Worm (Caenorhabditis elegans) whole organism, L1 larva: ENCODE results near the gene F58G6.7.

Experiments used
- C16A3.4 ChIP-seq: fragments of 150-350 bp; optimal IDR thresholded peaks from 2 replicates; lab custom pipeline; 2014; ENCODE audit warnings: missing biosample characterization, missing genetic modification characterization
- F16B12.6 ChIP-seq: fragments of 150-350 bp; optimal IDR thresholded peaks from 2 replicates; lab custom pipeline; 2014; ENCODE audit warnings: missing biosample characterization, missing genetic modification characterization
- Y116A8C.19 ChIP-seq: sonication (generic microtip); optimal IDR thresholded peaks from 2 replicates; lab custom pipeline; 2016; ENCODE audit warnings: missing compliant biosample characterization, missing genetic modification characterization, borderline replicate concordance
- alr-1 ChIP-seq: fragments of 200-800 bp; sonication (Bioruptor generic); optimal IDR thresholded peaks from 2 replicates; lab custom pipeline; 2018; ENCODE audit warnings: borderline replicate concordance, mild to moderate bottlenecking, missing genetic modification characterization, missing compliant biosample characterization
- ama-1 ChIP-seq: fragments of 150-350 bp; optimal IDR thresholded peaks from 2 replicates; lab custom pipeline; 2014
- blmp-1 ChIP-seq: fragments of 150-350 bp; optimal IDR thresholded peaks from 2 replicates; lab custom pipeline; 2014; ENCODE audit warnings: missing biosample characterization, missing genetic modification characterization
- dpl-1 ChIP-seq, 3 experiments: fragments of 150-350 bp in 2 of 3; sonication (generic microtip) in 1 of 3; optimal IDR thresholded peaks; 2 replicates each; lab custom pipeline; 2014 to 2017; ENCODE audit warnings: missing biosample characterization in 3 of 3, missing genetic modification characterization in 3 of 3, missing genetic modification reagents in 3 of 3
- dsc-1 ChIP-seq: sonication (generic microtip); optimal IDR thresholded peaks from 2 replicates; lab custom pipeline; 2016; ENCODE audit warnings: mild to moderate bottlenecking, missing genetic modification characterization, missing compliant biosample characterization
- efl-1 ChIP-seq, 4 experiments: fragments of 150-350 bp; optimal IDR thresholded peaks in 3 of 4; peaks in 1 of 4; 1 replicate in 1 of 4; 2 replicates in 3 of 4; lab custom pipeline; 2014; ENCODE audit warnings: missing biosample characterization in 2 of 4, missing genetic modification characterization in 2 of 4, missing genetic modification reagents in 2 of 4
- egl-13 ChIP-seq: sonication (generic microtip); optimal IDR thresholded peaks from 2 replicates; lab custom pipeline; 2016; ENCODE audit warnings: missing genotype, missing genetic modification reagents, missing genetic modification characterization, missing compliant biosample characterization
- egl-27 ChIP-seq, 2 experiments: fragments of 150-350 bp in 1 of 2; sonication (generic microtip); optimal IDR thresholded peaks; 3 replicates each; lab custom pipeline; 2017 to 2018; ENCODE audit warnings: missing biosample characterization in 2 of 2, missing genetic modification characterization in 2 of 2, missing genetic modification reagents in 2 of 2
- fkh-10 ChIP-seq: sonication (generic microtip); optimal IDR thresholded peaks from 2 replicates; lab custom pipeline; 2017; ENCODE audit warnings: missing biosample characterization, missing genetic modification reagents, missing genetic modification characterization
- fkh-4 ChIP-seq: sonication (generic microtip); optimal IDR thresholded peaks from 2 replicates; lab custom pipeline; 2016; ENCODE audit warnings: missing compliant biosample characterization, missing genetic modification characterization, borderline replicate concordance
- hlh-4 ChIP-seq: sonication (generic microtip); optimal IDR thresholded peaks from 2 replicates; lab custom pipeline; 2016; ENCODE audit warnings: mild to moderate bottlenecking, missing genetic modification characterization, missing compliant biosample characterization
- hpl-2 ChIP-seq: fragments of 150-350 bp; optimal IDR thresholded peaks from 2 replicates; lab custom pipeline; 2014; ENCODE audit warnings: missing biosample characterization, missing genetic modification reagents, missing genetic modification characterization
- irx-1 ChIP-seq: sonication (generic microtip); optimal IDR thresholded peaks from 2 replicates; lab custom pipeline; 2016; ENCODE audit warnings: missing genetic modification characterization, missing compliant biosample characterization
- jun-1 ChIP-seq: fragments of 150-350 bp; optimal IDR thresholded peaks from 2 replicates; lab custom pipeline; 2014; ENCODE audit warnings: missing biosample characterization, missing genetic modification reagents, missing genetic modification characterization
- lin-14 ChIP-seq: fragments of 200-800 bp; sonication (Bioruptor generic); optimal IDR thresholded peaks from 2 replicates; lab custom pipeline; 2018; ENCODE audit warnings: mild to moderate bottlenecking, missing genetic modification characterization, moderate library complexity, missing compliant biosample characterization
- lin-15B ChIP-seq: fragments of 150-350 bp; sonication (generic microtip); optimal IDR thresholded peaks from 3 replicates; lab custom pipeline; 2014; ENCODE audit warnings: missing biosample characterization, missing genetic modification characterization
- lin-35 ChIP-seq, 2 experiments: fragments of 150-350 bp; optimal IDR thresholded peaks; 2 replicates each; lab custom pipeline; 2014; ENCODE audit warnings: missing biosample characterization in 2 of 2, missing genetic modification characterization in 2 of 2, missing genetic modification reagents in 2 of 2
- lin-39 ChIP-seq: fragments of 150-350 bp; optimal IDR thresholded peaks from 2 replicates; lab custom pipeline; 2014; ENCODE audit warnings: missing biosample characterization, missing genetic modification reagents, missing genetic modification characterization
- lir-3 ChIP-seq: sonication (generic microtip); optimal IDR thresholded peaks from 2 replicates; lab custom pipeline; 2016; ENCODE audit warnings: mild to moderate bottlenecking, missing genetic modification characterization, moderate library complexity, missing compliant biosample characterization; ENCODE audit not compliant: poor library complexity
- lsy-2 ChIP-seq, 2 experiments: fragments of 150-350 bp; optimal IDR thresholded peaks; 2 replicates each; lab custom pipeline; 2014; ENCODE audit warnings: missing biosample characterization in 2 of 2, missing genetic modification characterization in 2 of 2
- mef-2 ChIP-seq: fragments of 150-350 bp; optimal IDR thresholded peaks from 2 replicates; lab custom pipeline; 2014; ENCODE audit warnings: missing biosample characterization, missing genetic modification characterization
- nhr-20 ChIP-seq: sonication (generic microtip); optimal IDR thresholded peaks from 2 replicates; lab custom pipeline; 2016; ENCODE audit warnings: mild to moderate bottlenecking, missing genetic modification characterization, missing compliant biosample characterization
- nhr-76 ChIP-seq: sonication (generic microtip); optimal IDR thresholded peaks from 2 replicates; lab custom pipeline; 2017; ENCODE audit warnings: missing biosample characterization, missing genetic modification characterization
- nhr-77 ChIP-seq: fragments of 150-350 bp; optimal IDR thresholded peaks from 2 replicates; lab custom pipeline; 2014; ENCODE audit warnings: missing biosample characterization, missing genetic modification characterization
- nhr-85 ChIP-seq: sonication (generic microtip); peaks from one replicate; lab custom pipeline; 2016; ENCODE audit warnings: missing genetic modification characterization, inconsistent platforms, missing compliant biosample characterization
- pqm-1 ChIP-seq: sonication (generic microtip); optimal IDR thresholded peaks from 3 replicates; lab custom pipeline; 2017; ENCODE audit warnings: missing biosample characterization, missing genetic modification characterization
- rnt-1 ChIP-seq: sonication (generic microtip); optimal IDR thresholded peaks from 2 replicates; lab custom pipeline; 2016; ENCODE audit warnings: mild to moderate bottlenecking, missing genetic modification characterization, moderate library complexity, missing compliant biosample characterization
- snpc-4 ChIP-seq: fragments of 150-350 bp; optimal IDR thresholded peaks from 2 replicates; lab custom pipeline; 2014; ENCODE audit warnings: missing biosample characterization, missing genetic modification characterization
- snu-23 ChIP-seq: sonication (generic microtip); optimal IDR thresholded peaks from 2 replicates; lab custom pipeline; 2016; ENCODE audit warnings: missing genetic modification characterization, missing compliant biosample characterization
- sox-4 ChIP-seq: sonication (generic microtip); optimal IDR thresholded peaks from 2 replicates; lab custom pipeline; 2016; ENCODE audit warnings: missing genetic modification characterization, missing compliant biosample characterization
- tlp-1 ChIP-seq: fragments of 150-350 bp; optimal IDR thresholded peaks from 2 replicates; lab custom pipeline; 2014; ENCODE audit warnings: missing biosample characterization, missing genetic modification characterization
- unc-130 ChIP-seq: fragments of 150-350 bp; optimal IDR thresholded peaks from 2 replicates; lab custom pipeline; 2017; ENCODE audit warnings: missing biosample characterization, missing genetic modification characterization, inconsistent platforms
- unc-62 ChIP-seq: fragments of 150-350 bp; optimal IDR thresholded peaks from 2 replicates; lab custom pipeline; 2014; ENCODE audit warnings: missing biosample characterization, missing genetic modification reagents, missing genetic modification characterization
- unc-86 ChIP-seq: sonication (generic microtip); optimal IDR thresholded peaks from 2 replicates; lab custom pipeline; 2016; ENCODE audit warnings: missing genetic modification characterization, missing compliant biosample characterization
- vab-15 ChIP-seq: sonication (generic microtip); optimal IDR thresholded peaks from 2 replicates; lab custom pipeline; 2017; ENCODE audit warnings: missing genotype, mild to moderate bottlenecking, missing genetic modification characterization, missing compliant biosample characterization
- xbp-1 ChIP-seq: sonication (generic microtip); optimal IDR thresholded peaks from 2 replicates; lab custom pipeline; 2016; ENCODE audit warnings: missing genetic modification characterization, missing compliant biosample characterization
- ztf-11 ChIP-seq, 2 experiments: sonication (generic microtip); optimal IDR thresholded peaks; 2 replicates each; lab custom pipeline; 2016 to 2017; ENCODE audit warnings: missing genetic modification characterization in 2 of 2, missing biosample characterization in 1 of 2, missing compliant biosample characterization in 1 of 2
- ztf-4 ChIP-seq: fragments of 150-350 bp; optimal IDR thresholded peaks from 2 replicates; lab custom pipeline; 2014; ENCODE audit warnings: missing biosample characterization, missing genetic modification characterization

The F58G6.7 gene

DNA sequence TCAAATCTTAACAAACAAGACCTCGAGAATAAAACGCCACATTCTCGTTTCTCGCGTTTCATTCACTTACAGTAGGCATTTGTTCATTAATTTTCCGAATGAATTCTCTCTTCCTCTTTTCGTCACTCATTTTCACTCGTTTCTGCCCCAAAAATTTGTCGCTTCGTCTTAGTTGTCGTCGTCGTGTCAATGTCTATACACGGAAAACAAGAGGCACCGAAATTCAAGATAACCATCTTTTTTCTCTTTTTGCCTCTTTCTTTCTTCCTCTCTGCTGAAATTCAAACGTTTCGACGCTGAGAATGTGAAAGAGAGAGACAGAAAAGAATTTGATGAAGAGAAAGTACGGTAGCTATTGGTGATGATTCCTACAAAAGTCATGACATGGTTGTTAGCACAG is 36.1 kb upstream of the F58G6.7 start:
- TF ChIP-seq egl-27 (tag; optimal IDR thresholded peaks at IDR 0.05; lab: Kevin White, UChicago) (no peak), blmp-1 (tag; lab: Kevin White, UChicago) (peak; percentile 70), lin-35 (GFP tag; optimal IDR thresholded peaks at IDR 0.05; lab: Kevin White, UChicago) (no peak), nhr-20 (tag; lab: Kevin White, UChicago) (peak; percentile 19), nhr-85 (tag; lab: Kevin White, UChicago) (peak; percentile 91), lin-14 (peak; percentile 44), irx-1 (tag; lab: Kevin White, UChicago) (no peak), ztf-11 (tag; optimal IDR thresholded peaks at IDR 0.05; lab: Kevin White, UChicago) (no peak), snu-23 (peak; percentile 10), mef-2 (tag; lab: Kevin White, UChicago) (no peak), F16B12.6 (tag; lab: Kevin White, UChicago) (no peak), efl-1 (optimal IDR thresholded peaks at IDR 0.05; lab: Kevin White, UChicago) (no peak), efl-1 (GFP tag; optimal IDR thresholded peaks at IDR 0.05 in 1 of 2; lab: Kevin White, UChicago) (peak in 1 of 2 experiments; percentile 31), lin-15B (tag; lab: Kevin White, UChicago) (no peak), lir-3 (tag; lab: Kevin White, UChicago) (no peak), unc-130 (no peak), rnt-1 (tag; lab: Kevin White, UChicago) (peak; percentile 33), pqm-1 (tag; lab: Kevin White, UChicago) (no peak), lsy-2 (tag; optimal IDR thresholded peaks at IDR 0.05; lab: Kevin White, UChicago) (peak in 1 of 2 experiments; percentile 55)

DNA sequence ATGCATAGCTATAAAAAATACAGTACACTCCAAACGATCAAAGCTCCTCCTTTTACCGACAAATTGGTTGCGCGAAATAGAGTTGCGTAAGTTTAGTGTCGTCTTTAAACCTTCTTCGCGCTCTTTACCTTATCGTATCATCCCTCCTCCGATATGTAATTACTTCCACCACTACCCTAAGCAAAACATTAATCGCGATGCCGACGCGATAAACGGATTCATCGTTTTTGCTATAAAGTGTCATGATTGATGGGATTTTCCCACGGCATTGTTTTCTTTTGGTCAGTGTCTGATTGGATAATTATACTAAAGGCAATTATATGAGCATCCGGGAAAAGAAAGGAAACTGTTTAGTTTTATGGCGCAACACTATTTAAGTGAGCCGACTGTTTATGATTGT is 35.3 kb upstream of the F58G6.7 start:
- TF ChIP-seq lin-14 (peak; percentile 6), blmp-1 (tag; lab: Kevin White, UChicago) (peak; percentile 14), vab-15 (tag; lab: Kevin White, UChicago) (no peak), lin-39 (tag; lab: Kevin White, UChicago) (no peak), rnt-1 (tag; lab: Kevin White, UChicago) (peak; percentile 20), fkh-10 (GFP tag; lab: Kevin White, UChicago) (no peak), egl-13 (no peak)

DNA sequence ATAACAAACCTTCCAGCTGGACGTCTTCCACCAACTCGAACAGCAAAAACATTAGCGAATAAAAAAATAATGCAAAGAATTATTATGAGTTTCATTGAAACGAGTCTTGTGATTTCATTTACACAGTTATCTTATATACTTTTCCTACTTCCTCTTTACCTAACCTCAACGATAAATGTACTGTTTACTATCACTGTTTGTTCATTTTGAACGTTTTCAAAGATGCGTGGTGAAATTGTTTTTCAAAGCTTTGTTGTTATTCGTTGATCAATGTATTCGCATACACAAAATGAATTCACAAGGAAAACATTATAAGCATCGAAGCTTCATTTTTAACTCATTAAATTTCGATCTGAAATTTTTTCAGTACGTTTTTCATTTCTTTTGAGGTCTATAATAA is 31.8 kb upstream of the F58G6.7 start, which contains the start of gene W09C2.7:
Gene W09C2.7 (minus strand): TSS at position 101 of the 400 bp plus-strand sequence.
- no peak for TF ChIP-seq tlp-1
- no peak for TF ChIP-seq hpl-2 (GFP tag; lab: Kevin White, UChicago)
- TF ChIP-seq ama-1 (lab: Kevin White, UChicago) = no peak
- no peak for TF ChIP-seq efl-1 (optimal IDR thresholded peaks at IDR 0.05; lab: Kevin White, UChicago)
- TF ChIP-seq efl-1 (GFP tag; optimal IDR thresholded peaks at IDR 0.05 in 1 of 2; lab: Kevin White, UChicago) = no peak
- no peak for TF ChIP-seq blmp-1 (tag; lab: Kevin White, UChicago)
- TF ChIP-seq dpl-1 (GFP tag; optimal IDR thresholded peaks at IDR 0.05; lab: Kevin White, UChicago) = no peak
- TF ChIP-seq alr-1 (tag; lab: Kevin White, UChicago) = no peak
- no peak for TF ChIP-seq dsc-1 (tag; lab: Kevin White, UChicago)
- TF ChIP-seq, all 84 proteins: peak for 0

DNA sequence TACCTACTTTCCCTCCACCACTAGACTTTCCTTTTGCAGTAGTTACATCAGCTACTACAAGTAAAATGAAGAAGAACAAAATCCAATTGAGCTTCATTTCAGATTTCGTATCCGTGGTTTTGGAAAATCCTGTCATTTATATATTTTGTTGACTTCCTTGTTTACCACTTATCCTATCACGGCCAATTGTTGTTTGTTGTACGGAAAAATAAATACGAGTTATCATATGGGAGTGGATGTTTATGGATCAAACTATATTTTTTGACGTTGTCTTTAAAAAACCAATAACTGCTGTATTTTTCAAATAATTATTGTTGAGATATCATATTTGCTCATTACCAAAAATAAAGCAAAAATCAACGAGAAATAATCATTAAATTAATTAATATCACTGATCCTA is 30.8 kb upstream of the F58G6.7 start, which contains the start of gene W09C2.9:
Gene W09C2.9 (minus strand): TSS at position 101 of the 400 bp plus-strand sequence.
- no peak for TF ChIP-seq C16A3.4 (tag; lab: Kevin White, UChicago)
- no peak for TF ChIP-seq ztf-11 (tag; optimal IDR thresholded peaks at IDR 0.05; lab: Kevin White, UChicago)
- TF ChIP-seq ama-1 (lab: Kevin White, UChicago) = no peak
- TF ChIP-seq hlh-4 (tag; lab: Kevin White, UChicago) = no peak
- no peak for TF ChIP-seq ztf-4 (tag; lab: Kevin White, UChicago)
- no peak for TF ChIP-seq egl-13
- TF ChIP-seq unc-62 (GFP tag; lab: Kevin White, UChicago) = no peak
- TF ChIP-seq alr-1 (tag; lab: Kevin White, UChicago) = no peak
- TF ChIP-seq unc-130 = no peak
- no peak for TF ChIP-seq fkh-4
- TF ChIP-seq Y116A8C.19 (tag; lab: Kevin White, UChicago) = no peak
- TF ChIP-seq nhr-77 (tag; lab: Kevin White, UChicago) = no peak
- no peak for TF ChIP-seq xbp-1 (tag; lab: Kevin White, UChicago)
- TF ChIP-seq nhr-76 (tag; lab: Kevin White, UChicago) = no peak
- no peak for TF ChIP-seq sox-4 (tag; lab: Kevin White, UChicago)
- no peak for TF ChIP-seq snpc-4 (tag; lab: Kevin White, UChicago)
- no peak for TF ChIP-seq jun-1 (tag; lab: Kevin White, UChicago)
- TF ChIP-seq irx-1 (tag; lab: Kevin White, UChicago) = no peak
- TF ChIP-seq unc-86 (tag; lab: Kevin White, UChicago) = no peak
- TF ChIP-seq, all 84 proteins: peak for 0
